Fruit fly (Drosophila melanogaster) whole organism, pupa: ENCODE data around the gene Cpr67Fa1.

Experiments used
- CG10348 ChIP-seq: fragments of 200-800 bp; sonication (Bioruptor generic); IDR thresholded peaks from 2 replicates; pipeline ENCODE4 v1.3.6; 2022; ENCODE audit warnings: missing biosample characterization, missing genetic modification characterization
- CG12605 ChIP-seq: fragments of 200-800 bp; sonication (Bioruptor generic); IDR thresholded peaks from 2 replicates; pipeline ENCODE4 v1.3.6; 2022; ENCODE audit warnings: missing biosample characterization, missing genetic modification characterization
- CG13204 ChIP-seq: fragments of 200-800 bp; sonication (Bioruptor generic); optimal IDR thresholded peaks from 2 replicates; lab custom pipeline; 2018; ENCODE audit warnings: missing biosample characterization, mild to moderate bottlenecking, missing genetic modification characterization, moderate library complexity
- CG14655 ChIP-seq: fragments of 200-800 bp; sonication (Bioruptor generic); optimal IDR thresholded peaks from 3 replicates; lab custom pipeline; 2017; ENCODE audit warnings: mild to moderate bottlenecking, missing biosample characterization, missing genetic modification reagents, missing genetic modification characterization
- CG15710 ChIP-seq: fragments of 200-800 bp; sonication (Bioruptor generic); optimal IDR thresholded peaks from 2 replicates; lab custom pipeline; 2018; ENCODE audit warnings: missing biosample characterization, mild to moderate bottlenecking, missing genetic modification characterization, moderate library complexity
- CG17806 ChIP-seq: fragments of 200-800 bp; sonication (Bioruptor generic); optimal IDR thresholded peaks from 2 replicates; lab custom pipeline; 2018; ENCODE audit warnings: missing biosample characterization, mild to moderate bottlenecking, missing genetic modification characterization, moderate library complexity
- CG32121 ChIP-seq: fragments of 200-800 bp; sonication (Bioruptor generic); IDR thresholded peaks from 2 replicates; pipeline ENCODE4 v1.3.6; 2022; ENCODE audit warnings: missing biosample characterization, missing genetic modification characterization
- CG34367 ChIP-seq: fragments of 200-800 bp; sonication (Bioruptor generic); optimal IDR thresholded peaks from 2 replicates; lab custom pipeline; 2018; ENCODE audit warnings: missing biosample characterization, mild to moderate bottlenecking, missing genetic modification characterization
- CG4496 ChIP-seq: fragments of 200-800 bp; sonication (Bioruptor generic); IDR thresholded peaks from 3 replicates; pipeline ENCODE4 v1.3.6; 2022; ENCODE audit warnings: missing biosample characterization, missing genetic modification characterization
- CG8159 ChIP-seq: fragments of 200-800 bp; sonication (Bioruptor generic); optimal IDR thresholded peaks from 3 replicates; lab custom pipeline; 2018; ENCODE audit warnings: missing biosample characterization, mild to moderate bottlenecking, missing genetic modification characterization, moderate library complexity
- CG8301 ChIP-seq: fragments of 200-800 bp; sonication (Bioruptor generic); optimal IDR thresholded peaks from 2 replicates; lab custom pipeline; 2018; ENCODE audit warnings: missing biosample characterization, mild to moderate bottlenecking, missing genetic modification characterization
- CG9948 ChIP-seq: fragments of 200-800 bp; sonication (Bioruptor generic); optimal IDR thresholded peaks from 2 replicates; lab custom pipeline; 2018; ENCODE audit warnings: missing biosample characterization, mild to moderate bottlenecking, missing genetic modification characterization, moderate library complexity
- D1 ChIP-seq: fragments of 200-800 bp; sonication (Bioruptor generic); optimal IDR thresholded peaks from 2 replicates; lab custom pipeline; 2018; ENCODE audit warnings: missing biosample characterization, mild to moderate bottlenecking, missing genetic modification characterization, moderate library complexity
- EcR ChIP-seq: fragments of 200-800 bp; sonication (Bioruptor generic); optimal IDR thresholded peaks from 3 replicates; lab custom pipeline; 2019; ENCODE audit warnings: missing biosample characterization, missing genetic modification characterization, mild to moderate bottlenecking, moderate library complexity, missing genetic modification reagents
- Ets98B ChIP-seq: fragments of 200-800 bp; sonication (Bioruptor generic); IDR thresholded peaks from 2 replicates; pipeline ENCODE4 v1.3.6; 2022; ENCODE audit warnings: missing biosample characterization, missing genetic modification characterization
- Pif1A ChIP-seq: fragments of 200-800 bp; sonication (Bioruptor generic); optimal IDR thresholded peaks from 3 replicates; lab custom pipeline; 2016; ENCODE audit warnings: missing biosample characterization, missing genetic modification characterization
- Pif1B ChIP-seq: fragments of 200-800 bp; sonication (Bioruptor generic); optimal IDR thresholded peaks from 3 replicates; lab custom pipeline; 2016; ENCODE audit warnings: missing biosample characterization, missing genetic modification characterization
- Snoo ChIP-seq: fragments of 200-800 bp; sonication (Bioruptor generic); optimal IDR thresholded peaks from 3 replicates; lab custom pipeline; 2017; ENCODE audit warnings: missing biosample characterization, mild to moderate bottlenecking, missing genetic modification characterization, inconsistent platforms
- fd96Ca ChIP-seq: fragments of 200-800 bp; sonication (Bioruptor generic); IDR thresholded peaks from 3 replicates; pipeline ENCODE4 v1.3.6; 2022; ENCODE audit warnings: missing biosample characterization, missing genetic modification characterization
- gl ChIP-seq: fragments of 200-800 bp; sonication (Bioruptor generic); optimal IDR thresholded peaks from 2 replicates; lab custom pipeline; 2018; ENCODE audit warnings: missing biosample characterization, mild to moderate bottlenecking, missing genetic modification characterization
- rn ChIP-seq: fragments of 200-800 bp; sonication (Bioruptor generic); IDR thresholded peaks from 2 replicates; pipeline ENCODE4 v1.3.6; 2022; ENCODE audit warnings: missing biosample characterization, missing genetic modification characterization

The Cpr67Fa1 gene

dm6 chr3L:10889000-10889691 is 644 bp upstream of the Cpr67Fa1 start:
- no peak for TF ChIP-seq Pif1B
- no peak for TF ChIP-seq D1 (tag; lab: Kevin White, UChicago)
- TF ChIP-seq Ets98B = no peak
- no peak for TF ChIP-seq CG8159
- TF ChIP-seq rn = no peak
- TF ChIP-seq CG4496 (GFP tag; lab: Robert Waterston, UW) = no peak
- TF ChIP-seq gl (tag; lab: Kevin White, UChicago) = no peak
- TF ChIP-seq CG9948 = no peak
- TF ChIP-seq CG8301 (tag; lab: Kevin White, UChicago) = no peak
- no peak for TF ChIP-seq CG13204 (GFP tag; lab: Kevin White, UChicago)
- TF ChIP-seq CG12605 (GFP tag; lab: Robert Waterston, UW) = no peak
- TF ChIP-seq, all 21 proteins: peak for 0

dm6 chr3L:10891414-10891813 is 1.6 kb downstream of the Cpr67Fa1 start, which contains the start of gene Cpr67Fa2:
Gene Cpr67Fa2, plus strand, starts transcription at chr3L:10891714.
- TF ChIP-seq CG34367 (tag; lab: Kevin White, UChicago) = no peak

- TF ChIP-seq Ets98B = no peak
- TF ChIP-seq CG12605 (GFP tag; lab: Robert Waterston, UW) = no peak
- no peak for TF ChIP-seq CG17806 (tag; lab: Kevin White, UChicago)
- TF ChIP-seq CG4496 (GFP tag; lab: Robert Waterston, UW) = no peak
These were observed 3.5 kb downstream of the Cpr67Fa1 start for dm6 chr3L:10893156-10893784.

- TF ChIP-seq CG4496 (GFP tag; lab: Robert Waterston, UW) (no peak), Snoo (tag; lab: Kevin White, UChicago) (no peak), CG12605 (GFP tag; lab: Robert Waterston, UW) (no peak), CG13204 (GFP tag; lab: Kevin White, UChicago) (no peak), rn (no peak), CG14655 (GFP tag; lab: Kevin White, UChicago) (no peak), Pif1B (no peak), fd96Ca (no peak), CG8159 (no peak)
- TF ChIP-seq, all 21 proteins: peak for 0
These were observed 4.4 kb downstream of the Cpr67Fa1 start, which contains the start of gene Cpr67Fb for dm6 chr3L:10894159-10894558. Gene Cpr67Fb, plus strand, starts transcription at chr3L:10894173.

- no peak for TF ChIP-seq CG8301 (tag; lab: Kevin White, UChicago)
- TF ChIP-seq CG10348 = no peak
- no peak for TF ChIP-seq D1 (tag; lab: Kevin White, UChicago)
- TF ChIP-seq CG32121 (GFP tag; lab: Robert Waterston, UW) = no peak
- TF ChIP-seq CG14655 (GFP tag; lab: Kevin White, UChicago) = no peak
- TF ChIP-seq CG9948 = no peak
- no peak for TF ChIP-seq CG15710
- no peak for TF ChIP-seq fd96Ca
- no peak for TF ChIP-seq Ets98B
- no peak for TF ChIP-seq rn
- TF ChIP-seq Pif1B = no peak
- no peak for TF ChIP-seq CG17806 (tag; lab: Kevin White, UChicago)
- TF ChIP-seq gl (tag; lab: Kevin White, UChicago) = no peak
- TF ChIP-seq EcR (GFP tag; lab: Kevin White, UChicago) = no peak
- TF ChIP-seq CG8159 = no peak
- no peak for TF ChIP-seq CG13204 (GFP tag; lab: Kevin White, UChicago)
These were observed 7.1 kb downstream of the Cpr67Fa1 start for dm6 chr3L:10896923-10897322.

- peak; percentile 11 for TF ChIP-seq EcR (GFP tag; lab: Kevin White, UChicago)
- TF ChIP-seq Ets98B = peak; percentile 53; the same call in 1 of the 2 replicates
- peak; percentile 43 for TF ChIP-seq CG8301 (tag; lab: Kevin White, UChicago)
- no peak for TF ChIP-seq Pif1B
- TF ChIP-seq D1 (tag; lab: Kevin White, UChicago) = no peak
- TF ChIP-seq fd96Ca = no peak; the same call in 2 of the 3 replicates
- TF ChIP-seq CG14655 (GFP tag; lab: Kevin White, UChicago) = peak; percentile 42
- TF ChIP-seq CG12605 (GFP tag; lab: Robert Waterston, UW) = peak; percentile 43; the same call in 1 of the 2 replicates
- no peak for TF ChIP-seq Snoo (tag; lab: Kevin White, UChicago)
These were observed 7.9 kb downstream of the Cpr67Fa1 start for dm6 chr3L:10897534-10898255.

- TF ChIP-seq gl (tag; lab: Kevin White, UChicago) (peak; percentile 37), CG4496 (GFP tag; lab: Robert Waterston, UW) (no peak), CG13204 (GFP tag; lab: Kevin White, UChicago) (peak; percentile 14), CG8159 (peak; percentile 16), Pif1A (GFP tag; lab: Kevin White, UChicago) (no peak)
These were observed 8.5 kb downstream of the Cpr67Fa1 start for dm6 chr3L:10898256-10898735.
